Worm (Caenorhabditis elegans) whole organism, L2 larva: ENCODE results near the gene qui-1.
"Not testable (repeated sequence)": the region's sequence is repeated elsewhere in the genome, so short reads cannot be mapped to it uniquely, and the experiment has no call there.

Source experiments
- C34F6.9 ChIP-seq: fragments of 150-350 bp; optimal IDR thresholded peaks from 2 replicates; lab custom pipeline; 2014; ENCODE audit warnings: missing biosample characterization, missing genetic modification characterization
- F13H6.1 ChIP-seq: sonication (generic microtip); optimal IDR thresholded peaks from 2 replicates; lab custom pipeline; 2016; ENCODE audit warnings: missing genetic modification characterization, missing compliant biosample characterization
- Y55F3AM.14 ChIP-seq: fragments of 200-800 bp; sonication (Bioruptor generic); optimal IDR thresholded peaks from 2 replicates; lab custom pipeline; 2018; ENCODE audit warnings: mild to moderate bottlenecking, missing genetic modification characterization, missing compliant biosample characterization
- ZK546.5 ChIP-seq: sonication (generic microtip); optimal IDR thresholded peaks from 2 replicates; lab custom pipeline; 2017; ENCODE audit warnings: missing biosample characterization, missing genetic modification characterization
- alr-1 ChIP-seq: fragments of 150-350 bp; optimal IDR thresholded peaks from 2 replicates; lab custom pipeline; 2014; ENCODE audit warnings: missing biosample characterization, missing genetic modification characterization
- aly-2 ChIP-seq: fragments of 150-350 bp; optimal IDR thresholded peaks from 2 replicates; lab custom pipeline; 2014; ENCODE audit warnings: missing biosample characterization, missing genetic modification characterization
- ama-1 ChIP-seq: fragments of 150-350 bp; optimal IDR thresholded peaks from 2 replicates; lab custom pipeline; 2018; ENCODE audit warnings: inconsistent platforms
- blmp-1 ChIP-seq: sonication (generic microtip); optimal IDR thresholded peaks from 2 replicates; lab custom pipeline; 2017; ENCODE audit warnings: missing genetic modification characterization, mild to moderate bottlenecking, missing compliant biosample characterization, antibody characterized with exemption, moderate library complexity; ENCODE audit not compliant: insufficient read depth
- ceh-16 ChIP-seq: fragments of 150-350 bp; optimal IDR thresholded peaks from 2 replicates; lab custom pipeline; 2014; ENCODE audit warnings: missing biosample characterization, missing genetic modification characterization
- ceh-82 ChIP-seq: fragments of 150-350 bp; optimal IDR thresholded peaks from 2 replicates; lab custom pipeline; 2014; ENCODE audit warnings: missing biosample characterization, missing genetic modification characterization
- crh-2 ChIP-seq: sonication (generic microtip); optimal IDR thresholded peaks from 2 replicates; lab custom pipeline; 2017; ENCODE audit warnings: missing biosample characterization, missing genetic modification characterization
- dmd-4 ChIP-seq: sonication (generic microtip); optimal IDR thresholded peaks from 2 replicates; lab custom pipeline; 2017; ENCODE audit warnings: missing biosample characterization, missing genetic modification characterization
- egl-27 ChIP-seq: sonication (generic microtip); optimal IDR thresholded peaks from 3 replicates; lab custom pipeline; 2017; ENCODE audit warnings: missing biosample characterization, missing genetic modification reagents, missing genetic modification characterization
- elt-1 ChIP-seq: fragments of 150-350 bp; optimal IDR thresholded peaks from 2 replicates; lab custom pipeline; 2014; ENCODE audit warnings: missing biosample characterization, missing genetic modification characterization
- elt-3 ChIP-seq: sonication (generic microtip); optimal IDR thresholded peaks from 2 replicates; lab custom pipeline; 2017; ENCODE audit warnings: missing biosample characterization, missing genetic modification characterization
- gmeb-1 ChIP-seq: fragments of 150-350 bp; optimal IDR thresholded peaks from 2 replicates; lab custom pipeline; 2014; ENCODE audit warnings: missing biosample characterization, missing genetic modification characterization
- lin-13 ChIP-seq: fragments of 150-350 bp; optimal IDR thresholded peaks from 2 replicates; lab custom pipeline; 2014; ENCODE audit warnings: missing biosample characterization, missing genetic modification reagents, missing genetic modification characterization
- lin-39 ChIP-seq: fragments of 150-350 bp; optimal IDR thresholded peaks from 2 replicates; lab custom pipeline; 2014; ENCODE audit warnings: missing biosample characterization, missing genetic modification reagents, missing genetic modification characterization
- mbf-1 ChIP-seq: sonication (generic microtip); optimal IDR thresholded peaks from 2 replicates; lab custom pipeline; 2017; ENCODE audit warnings: missing biosample characterization, missing genetic modification characterization
- nhr-12 ChIP-seq: fragments of 150-350 bp; optimal IDR thresholded peaks from 2 replicates; lab custom pipeline; 2014; ENCODE audit warnings: missing biosample characterization, missing genetic modification characterization
- nhr-129 ChIP-seq: fragments of 150-350 bp; optimal IDR thresholded peaks from 2 replicates; lab custom pipeline; 2014; ENCODE audit warnings: missing biosample characterization, missing genetic modification characterization
- nhr-21 ChIP-seq: fragments of 150-350 bp; optimal IDR thresholded peaks from 2 replicates; lab custom pipeline; 2014; ENCODE audit warnings: missing biosample characterization, missing genetic modification characterization
- nhr-23 ChIP-seq: fragments of 150-350 bp; optimal IDR thresholded peaks from 2 replicates; lab custom pipeline; 2014; ENCODE audit warnings: missing biosample characterization, missing genetic modification reagents, missing genetic modification characterization
- nhr-237 ChIP-seq: fragments of 150-350 bp; optimal IDR thresholded peaks from 2 replicates; lab custom pipeline; 2014; ENCODE audit warnings: missing biosample characterization, missing genetic modification characterization
- peb-1 ChIP-seq: fragments of 150-350 bp; optimal IDR thresholded peaks from 2 replicates; lab custom pipeline; 2014; ENCODE audit warnings: missing biosample characterization, missing genetic modification characterization
- sem-4 ChIP-seq: fragments of 150-350 bp; optimal IDR thresholded peaks from 2 replicates; lab custom pipeline; 2014; ENCODE audit warnings: missing biosample characterization, missing genetic modification reagents, missing genetic modification characterization
- skn-1 ChIP-seq: sonication (generic microtip); optimal IDR thresholded peaks from 2 replicates; lab custom pipeline; 2017; ENCODE audit warnings: missing biosample characterization, missing genetic modification characterization
- snpc-4 ChIP-seq: fragments of 150-350 bp; optimal IDR thresholded peaks from 2 replicates; lab custom pipeline; 2014; ENCODE audit warnings: missing biosample characterization, missing genetic modification characterization
- unc-39 ChIP-seq: fragments of 150-350 bp; optimal IDR thresholded peaks from 2 replicates; lab custom pipeline; 2014; ENCODE audit warnings: missing biosample characterization, missing genetic modification characterization
- unc-55 ChIP-seq: fragments of 150-350 bp; sonication (generic microtip); optimal IDR thresholded peaks from 3 replicates; lab custom pipeline; 2014; ENCODE audit warnings: missing biosample characterization, missing genetic modification reagents, missing genetic modification characterization
- zag-1 ChIP-seq: fragments of 150-350 bp; optimal IDR thresholded peaks from 2 replicates; lab custom pipeline; 2014; ENCODE audit warnings: missing biosample characterization, missing genetic modification characterization
- ztf-1 ChIP-seq: fragments of 200-800 bp; sonication (Bioruptor generic); conservative IDR thresholded peaks from 2 replicates; pipeline ENCODE4 v1.3.6; 2022; ENCODE audit warnings: missing genetic modification characterization, missing compliant biosample characterization
- ztf-11 ChIP-seq: sonication (generic microtip); optimal IDR thresholded peaks from 2 replicates; lab custom pipeline; 2017; ENCODE audit warnings: missing biosample characterization, missing genetic modification characterization
- ztf-4 ChIP-seq: fragments of 150-350 bp; optimal IDR thresholded peaks from 2 replicates; lab custom pipeline; 2014; ENCODE audit warnings: missing biosample characterization, missing genetic modification characterization

qui-1 gene

ce11 chrIV:13582909-13583308, 21.2 kb downstream of the qui-1 start, which contains the start of gene sru-12:
Gene sru-12, plus strand, starts transcription at chrIV:13583209.
- TF ChIP-seq ZK546.5 (tag; lab: Kevin White, UChicago) = no peak
- TF ChIP-seq alr-1 (tag; lab: Kevin White, UChicago) = no peak
- no peak for TF ChIP-seq Y55F3AM.14 (GFP tag; lab: Kevin White, UChicago)

ce11 chrIV:13584646-13585045, 23.0 kb downstream of the qui-1 start, which contains the start of gene sru-11:
Gene sru-11, plus strand, starts transcription at chrIV:13584946.
- no peak for TF ChIP-seq peb-1 (tag; lab: Kevin White, UChicago)
- no peak for TF ChIP-seq ztf-1 (GFP tag; lab: Robert Waterston, UW)
- no peak for TF ChIP-seq ama-1
- no peak for TF ChIP-seq nhr-237 (tag; lab: Kevin White, UChicago)
- TF ChIP-seq lin-13 (GFP tag; lab: Kevin White, UChicago) = no peak
- no peak for TF ChIP-seq blmp-1 (tag; lab: Kevin White, UChicago)
- TF ChIP-seq nhr-23 (tag; lab: Kevin White, UChicago) = no peak
- no peak for TF ChIP-seq ztf-4 (tag; lab: Kevin White, UChicago)
- no peak for TF ChIP-seq ceh-16 (tag; lab: Kevin White, UChicago)
- no peak for TF ChIP-seq ceh-82 (tag; lab: Kevin White, UChicago)
- TF ChIP-seq zag-1 (tag; lab: Kevin White, UChicago) = no peak
- no peak for TF ChIP-seq sem-4

DNA sequence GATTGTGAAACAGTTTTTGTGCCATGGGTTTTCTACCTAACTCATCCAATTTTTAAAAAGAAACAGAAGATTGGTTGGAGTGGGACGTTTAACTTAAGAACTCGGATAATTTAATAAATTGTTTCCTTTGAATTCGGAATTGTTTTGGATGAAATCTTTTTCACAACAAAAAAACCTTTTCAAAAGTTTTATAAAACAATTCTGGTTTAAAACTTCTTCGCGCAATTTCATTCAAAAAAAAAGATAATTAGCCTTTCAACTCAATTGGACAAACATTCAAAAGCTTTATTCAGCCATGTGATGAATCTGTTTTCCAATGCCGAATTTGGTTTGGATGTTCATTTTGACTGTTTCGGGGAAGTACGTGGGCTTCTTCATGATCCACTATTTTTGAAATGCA, 25.5 kb downstream of the qui-1 start, which contains the start of gene Y45F10B.12:
Y45F10B.12 (plus strand) TSS at position 301 of the 400 bp plus-strand sequence.
- TF ChIP-seq unc-39 (tag; lab: Kevin White, UChicago) (no peak), F13H6.1 (tag; lab: Kevin White, UChicago) (no peak), ceh-16 (tag; lab: Kevin White, UChicago) (no peak), crh-2 (tag; lab: Kevin White, UChicago) (no peak), gmeb-1 (tag; lab: Kevin White, UChicago) (no peak), aly-2 (tag; lab: Kevin White, UChicago) (no peak), ztf-4 (tag; lab: Kevin White, UChicago) (no peak), dmd-4 (tag; lab: Kevin White, UChicago) (no peak)

- not testable (repeated sequence) for TF ChIP-seq ztf-1 (GFP tag; lab: Robert Waterston, UW); nhr-237 (tag; lab: Kevin White, UChicago); snpc-4 (tag; lab: Kevin White, UChicago)
Measured at ce11 chrIV:13588544-13589043, 26.9 kb downstream of the qui-1 start, which contains the start of gene sru-9. Gene sru-9, plus strand, starts transcription at chrIV:13588993.

DNA sequence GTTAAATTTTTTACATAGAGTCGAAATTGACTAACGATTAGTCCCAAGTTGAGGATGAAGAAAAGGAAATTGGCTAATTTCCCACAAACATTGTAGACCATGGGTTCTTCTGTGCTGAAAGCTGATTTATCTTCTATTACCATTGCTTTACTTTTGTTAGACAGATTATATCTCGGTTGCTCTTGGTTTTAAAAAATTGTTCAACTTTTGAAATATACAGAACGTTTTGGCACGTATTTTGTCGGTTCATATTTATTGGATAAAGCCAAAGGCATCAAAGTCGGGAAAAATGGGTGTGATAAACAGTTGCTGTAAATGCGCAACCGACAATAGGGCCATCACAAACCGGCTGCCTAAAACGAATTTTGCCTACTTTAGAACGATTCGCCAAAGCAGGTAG, 30.0 kb downstream of the qui-1 start, which contains the start of gene tsp-5:
tsp-5 (minus strand) TSS at position 101 of the 400 bp plus-strand sequence.
- TF ChIP-seq lin-39 (tag; lab: Kevin White, UChicago) = no peak
- TF ChIP-seq nhr-12 (tag; lab: Kevin White, UChicago) = no peak
- no peak for TF ChIP-seq ztf-4 (tag; lab: Kevin White, UChicago)
- TF ChIP-seq Y55F3AM.14 (GFP tag; lab: Kevin White, UChicago) = no peak
- no peak for TF ChIP-seq mbf-1
- TF ChIP-seq F13H6.1 (tag; lab: Kevin White, UChicago) = no peak
- TF ChIP-seq elt-3 = no peak
- TF ChIP-seq, all 48 proteins: peak for 0

DNA sequence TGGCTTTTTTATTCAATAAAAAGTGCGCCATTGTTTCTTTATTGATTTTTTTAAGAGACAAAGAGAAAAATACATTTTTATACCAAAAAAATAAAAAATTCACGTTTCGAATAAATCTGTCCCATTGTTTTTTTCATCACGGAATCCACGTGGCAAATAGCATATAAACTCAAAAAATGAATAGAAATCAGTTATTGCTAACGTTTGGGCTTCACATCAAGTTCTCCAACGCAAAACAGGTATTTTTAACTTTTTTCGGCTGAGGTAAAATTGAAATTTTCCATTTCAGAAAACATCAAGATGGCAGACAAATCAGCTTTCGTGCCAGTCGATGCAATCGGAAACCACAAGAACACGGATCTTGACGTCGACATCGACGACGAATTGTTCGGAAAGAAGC, 31.7 kb downstream of the qui-1 start, which contains the start of gene Y45F10B.3:
Y45F10B.3 (plus strand) TSS at position 301 of the 400 bp plus-strand sequence.
- TF ChIP-seq elt-1 (tag; lab: Kevin White, UChicago) (no peak), nhr-129 (tag; lab: Kevin White, UChicago) (no peak), skn-1 (tag; lab: Kevin White, UChicago) (no peak), gmeb-1 (tag; lab: Kevin White, UChicago) (no peak), nhr-21 (no peak), ceh-16 (tag; lab: Kevin White, UChicago) (no peak), unc-55 (GFP tag; lab: Kevin White, UChicago) (no peak), crh-2 (tag; lab: Kevin White, UChicago) (no peak), snpc-4 (tag; lab: Kevin White, UChicago) (no peak), C34F6.9 (tag; lab: Kevin White, UChicago) (no peak), ztf-11 (tag; lab: Kevin White, UChicago) (no peak), ztf-4 (tag; lab: Kevin White, UChicago) (no peak), Y55F3AM.14 (GFP tag; lab: Kevin White, UChicago) (no peak), zag-1 (tag; lab: Kevin White, UChicago) (no peak), egl-27 (no peak)
